Fruit fly (Drosophila melanogaster): ENCODE data around the gene Sodh1.

The Sodh1 gene

DNA sequence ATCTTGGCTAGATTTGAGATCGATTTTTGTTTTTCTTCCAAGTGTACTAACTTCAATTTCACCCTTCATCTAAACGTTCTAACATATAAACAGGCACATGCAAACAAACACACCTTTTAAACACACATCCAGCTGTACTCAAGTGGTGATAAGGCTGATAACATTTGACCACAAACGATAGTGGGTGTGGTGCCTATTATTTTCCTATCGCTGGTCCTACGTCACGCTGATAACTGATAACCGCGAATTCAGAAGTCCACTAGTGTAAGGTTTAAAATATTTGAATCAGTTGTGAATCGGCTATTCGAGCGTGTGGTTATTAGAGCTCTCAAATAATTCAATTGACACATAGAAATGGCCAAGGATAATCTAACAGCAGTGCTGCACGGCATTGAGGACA is at the start of gene Sodh1:
TSS of gene Sodh1 (plus strand) at position 94 of the 400 bp plus-strand sequence.
- no peak for TF ChIP-seq CG6854 (GFP tag; optimal IDR thresholded peaks at IDR 0.05)
- no peak for TF ChIP-seq CG6163 (GFP tag; IDR thresholded peaks at IDR 0.05)
- no peak for TF ChIP-seq CG11762 (GFP tag; optimal IDR thresholded peaks at IDR 0.05; ENCODE audit: insufficient read depth)
- no peak for TF ChIP-seq Ets21C (GFP tag; optimal IDR thresholded peaks at IDR 0.05)

DNA sequence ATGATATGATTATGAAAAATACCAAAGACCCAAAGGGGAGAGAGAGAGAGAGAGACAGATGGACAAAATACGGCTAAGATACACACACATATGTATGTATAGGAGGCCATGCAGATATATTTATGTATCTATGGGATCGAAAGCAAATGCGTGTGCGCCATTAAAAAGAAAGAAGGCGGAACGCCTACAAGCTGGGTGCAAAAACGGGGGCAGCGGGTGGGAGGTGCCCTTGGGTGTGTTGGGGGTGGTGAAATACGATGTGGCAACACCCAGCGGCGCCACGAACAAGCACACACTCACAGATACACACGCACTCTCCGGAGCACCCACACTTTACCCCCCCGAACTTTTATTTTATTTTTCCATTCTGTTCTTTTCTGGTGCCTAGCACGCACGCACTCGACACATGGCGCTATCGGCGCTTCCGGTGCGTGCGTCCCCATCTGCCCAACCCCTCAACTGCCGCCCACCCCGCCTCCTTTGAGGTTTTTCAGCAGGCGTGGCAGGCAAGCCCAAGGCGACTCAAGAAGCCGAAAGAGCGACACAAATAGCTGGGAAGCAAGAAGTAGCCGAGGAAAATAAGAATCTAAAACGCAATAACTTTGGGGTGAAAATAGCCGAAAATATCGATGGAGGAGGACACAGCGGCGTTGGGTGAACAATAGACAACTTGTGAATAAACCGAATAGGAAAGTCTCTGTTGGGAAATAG is 47.5 kb upstream of the Sodh1 start:
- TF ChIP-seq CG8632 (GFP tag; optimal IDR thresholded peaks at IDR 0.05), result no peak
- no peak for TF ChIP-seq fd59A (GFP tag; optimal IDR thresholded peaks at IDR 0.05)
- no peak for TF ChIP-seq CG31627 (GFP tag; optimal IDR thresholded peaks at IDR 0.05)
- no peak for TF ChIP-seq CG6163 (GFP tag; IDR thresholded peaks at IDR 0.05)

DNA sequence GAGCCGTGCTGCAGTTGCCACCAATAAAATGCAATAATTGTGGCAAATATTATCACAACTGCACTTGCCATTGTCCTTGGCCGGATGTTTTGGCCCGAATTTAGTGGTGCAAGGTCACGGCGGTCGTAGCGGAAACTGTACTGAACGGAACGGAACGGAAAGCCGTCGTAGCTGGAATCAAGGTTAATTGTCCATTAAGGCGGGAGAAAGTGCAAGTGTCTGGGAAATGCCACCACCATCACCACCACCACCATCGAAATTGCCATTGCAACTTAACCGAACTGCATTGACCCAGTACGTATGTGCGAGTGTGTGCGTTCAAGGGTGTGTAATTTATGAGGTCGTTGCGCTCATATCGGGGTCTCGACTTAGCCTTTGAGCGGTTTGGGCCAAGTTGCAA is 45.2 kb upstream of the Sodh1 start:
- TF ChIP-seq CG32006 (GFP tag; optimal IDR thresholded peaks at IDR 0.05) (no peak), net (GFP tag; optimal IDR thresholded peaks at IDR 0.05) (no peak), pdm3 (GFP tag; optimal IDR thresholded peaks at IDR 0.05) (no peak), eg (GFP tag; IDR thresholded peaks at IDR 0.05) (no peak), Lpt (GFP tag; optimal IDR thresholded peaks at IDR 0.05) (no peak), OdsH (GFP tag; optimal IDR thresholded peaks at IDR 0.05) (no peak), CG15336 (GFP tag; IDR thresholded peaks at IDR 0.05) (no peak), Smox (GFP tag; optimal IDR thresholded peaks at IDR 0.05) (no peak), fkh (GFP tag; optimal IDR thresholded peaks at IDR 0.05) (no peak), CG6854 (GFP tag; optimal IDR thresholded peaks at IDR 0.05) (no peak)

DNA sequence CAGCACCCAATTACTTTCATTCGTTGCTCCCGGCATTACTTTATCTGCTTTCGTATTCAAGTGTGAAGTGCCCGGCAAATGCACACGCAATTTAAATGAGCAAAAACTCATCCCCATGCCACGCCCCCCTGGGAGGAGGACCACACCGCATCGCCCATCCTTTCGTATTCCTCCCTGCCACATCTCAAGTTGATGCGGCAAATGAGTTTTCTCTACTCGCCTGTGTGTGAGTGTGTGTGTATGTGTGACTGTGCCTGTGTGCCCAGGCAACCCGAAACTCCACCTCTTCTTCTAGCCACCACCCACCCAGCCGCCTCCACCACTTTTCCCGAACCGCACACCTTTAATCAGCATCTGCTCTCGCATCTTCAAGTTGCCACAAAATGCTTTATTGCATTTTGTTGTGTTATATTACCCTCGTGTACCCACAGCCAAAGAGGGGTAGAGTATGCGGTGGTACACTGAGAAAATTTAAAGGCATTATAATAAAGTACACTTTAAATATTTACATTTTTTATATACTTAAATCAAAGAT is 41.0 kb upstream of the Sodh1 start:
- TF ChIP-seq Met (GFP tag; optimal IDR thresholded peaks at IDR 0.05), result no peak
- TF ChIP-seq CG11294 (GFP tag; IDR thresholded peaks at IDR 0.05), result no peak
- no peak for TF ChIP-seq CG11902 (GFP tag; optimal IDR thresholded peaks at IDR 0.05)
- no peak for TF ChIP-seq dsx (GFP tag; optimal IDR thresholded peaks at IDR 0.05; ENCODE audit: poor library complexity, severe bottlenecking)
- no peak for TF ChIP-seq CG16779 (tag; optimal IDR thresholded peaks at IDR 0.05)
- TF ChIP-seq CG7368 (GFP tag; optimal IDR thresholded peaks at IDR 0.05), result no peak

DNA sequence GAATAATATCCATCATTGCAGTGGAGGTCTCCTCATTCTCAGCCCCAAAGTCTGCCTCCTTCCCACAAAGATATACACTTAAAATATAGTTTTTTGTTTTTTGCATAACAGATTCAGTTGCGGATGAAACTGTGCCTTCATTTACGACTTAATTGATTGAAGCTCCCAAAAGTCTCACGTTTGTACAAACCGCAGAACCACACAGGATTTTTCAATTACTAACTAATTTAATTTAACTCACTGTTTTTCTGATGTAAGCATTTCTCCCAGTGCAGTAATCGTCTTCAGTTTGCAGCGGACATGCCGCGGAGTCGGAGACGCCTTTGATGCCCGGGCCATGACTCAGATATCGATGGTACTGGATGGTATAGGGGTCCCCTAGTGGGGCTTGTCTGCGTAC is 27.6 kb upstream of the Sodh1 start:
- TF ChIP-seq acj6 (GFP tag; optimal IDR thresholded peaks at IDR 0.05) (peak; percentile 86), Hr39 (GFP tag; optimal IDR thresholded peaks at IDR 0.05) (peak; percentile 82), Lpt (GFP tag; optimal IDR thresholded peaks at IDR 0.05) (peak; percentile 73), CG6276 (GFP tag; optimal IDR thresholded peaks at IDR 0.05) (no peak), CG8119 (GFP tag; IDR thresholded peaks at IDR 0.05) (peak; percentile 72), CG32006 (GFP tag; optimal IDR thresholded peaks at IDR 0.05) (peak; percentile 74), topi (GFP tag; optimal IDR thresholded peaks at IDR 0.05) (peak; percentile 69), CG6163 (GFP tag; IDR thresholded peaks at IDR 0.05) (peak; percentile 77), fd85E (GFP tag; optimal IDR thresholded peaks at IDR 0.05) (no peak), CG6792 (GFP tag; optimal IDR thresholded peaks at IDR 0.05) (peak; percentile 81), Eip75B (GFP tag; optimal IDR thresholded peaks at IDR 0.05) (peak; percentile 87), dsx (GFP tag; optimal IDR thresholded peaks at IDR 0.05; ENCODE audit: poor library complexity, severe bottlenecking) (peak; percentile 85), Smox (GFP tag; optimal IDR thresholded peaks at IDR 0.05) (peak; percentile 82), net (GFP tag; optimal IDR thresholded peaks at IDR 0.05) (peak; percentile 64), Eip78C (GFP tag) (peak; percentile 96), salr (GFP tag; optimal IDR thresholded peaks at IDR 0.05) (peak; percentile 67 to 75), fkh (GFP tag; optimal IDR thresholded peaks at IDR 0.05) (no peak), CG11762 (GFP tag; optimal IDR thresholded peaks at IDR 0.05; ENCODE audit: insufficient read depth) (no peak), CG8319 (GFP tag; optimal IDR thresholded peaks at IDR 0.05) (peak; percentile 63), ss (GFP tag; optimal IDR thresholded peaks at IDR 0.05) (peak; percentile 78 to 87), Hr4 (GFP tag; optimal IDR thresholded peaks at IDR 0.05) (peak; percentile 68), CG3032 (tag; optimal IDR thresholded peaks at IDR 0.05) (peak; percentile 61), Sox15 (GFP tag; optimal IDR thresholded peaks at IDR 0.05) (peak; percentile 59), CG9139 (GFP tag; optimal IDR thresholded peaks at IDR 0.05) (peak; percentile 60), CG7368 (GFP tag; optimal IDR thresholded peaks at IDR 0.05) (peak; percentile 13), CG11294 (GFP tag; IDR thresholded peaks at IDR 0.05) (no peak), Sox102F (GFP tag; optimal IDR thresholded peaks at IDR 0.05) (peak; percentile 81), CG3919 (GFP tag; optimal IDR thresholded peaks at IDR 0.05) (peak; percentile 61), CG1621 (tag; optimal IDR thresholded peaks at IDR 0.05) (peak; percentile 87), Gug (GFP tag; IDR thresholded peaks at IDR 0.05) (no peak; the same call in none of the 2 replicates)
